Fruit fly (Drosophila melanogaster) whole organism, prepupa: ENCODE measurements around the gene Men-b.
A peak's percentile ranks its signal among the peaks of the same experiment; 100 is the strongest.

ENCODE experiments used
- Blimp-1 ChIP-seq: fragments of 200-800 bp; sonication (Bioruptor generic); optimal IDR thresholded peaks from 3 replicates; lab custom pipeline; 2017; ENCODE audit warnings: missing biosample characterization, missing genetic modification characterization, mild to moderate bottlenecking, moderate library complexity, missing genetic modification reagents
- CG10631 ChIP-seq: fragments of 200-800 bp; sonication (Bioruptor generic); optimal IDR thresholded peaks from 2 replicates; lab custom pipeline; 2016; ENCODE audit warnings: missing biosample characterization, missing genetic modification characterization
- CG10669 ChIP-seq: fragments of 200-800 bp; sonication (Bioruptor generic); optimal IDR thresholded peaks from 3 replicates; lab custom pipeline; 2018; ENCODE audit warnings: missing biosample characterization, mild to moderate bottlenecking, missing genetic modification characterization, moderate library complexity
- CG11762 ChIP-seq: fragments of 200-800 bp; sonication (Bioruptor generic); optimal IDR thresholded peaks from 3 replicates; lab custom pipeline; 2016; ENCODE audit warnings: missing biosample characterization, missing genetic modification characterization; ENCODE audit not compliant: insufficient read depth
- CG1621 ChIP-seq: fragments of 200-800 bp; sonication (Bioruptor generic); optimal IDR thresholded peaks from 3 replicates; lab custom pipeline; 2018; ENCODE audit warnings: missing biosample characterization, mild to moderate bottlenecking, missing genetic modification characterization
- CG3032 ChIP-seq: fragments of 200-800 bp; optimal IDR thresholded peaks from 2 replicates; lab custom pipeline; 2019; ENCODE audit warnings: missing biosample characterization, mild to moderate bottlenecking, missing genetic modification characterization, moderate library complexity
- CG31627 ChIP-seq: fragments of 200-800 bp; sonication (Bioruptor generic); optimal IDR thresholded peaks from 3 replicates; lab custom pipeline; 2016; ENCODE audit warnings: missing biosample characterization, missing genetic modification characterization
- CG34406 ChIP-seq: fragments of 200-800 bp; sonication (Bioruptor generic); optimal IDR thresholded peaks from 3 replicates; lab custom pipeline; 2016; ENCODE audit warnings: missing biosample characterization, missing genetic modification characterization
- CG3919 ChIP-seq: fragments of 200-800 bp; sonication (Bioruptor generic); optimal IDR thresholded peaks from 3 replicates; lab custom pipeline; 2016; ENCODE audit warnings: missing biosample characterization, missing genetic modification characterization
- CG4318 ChIP-seq: fragments of 200-800 bp; sonication (Bioruptor generic); optimal IDR thresholded peaks from 3 replicates; lab custom pipeline; 2017; ENCODE audit warnings: missing biosample characterization, mild to moderate bottlenecking, missing genetic modification characterization
- CG6163 ChIP-seq: fragments of 200-800 bp; sonication (Bioruptor generic); IDR thresholded peaks from 3 replicates; pipeline ENCODE4 v1.3.6; 2022; ENCODE audit warnings: missing biosample characterization, missing genetic modification characterization
- CG6276 ChIP-seq: fragments of 200-800 bp; sonication (Bioruptor generic); optimal IDR thresholded peaks from 2 replicates; lab custom pipeline; 2017; ENCODE audit warnings: missing biosample characterization, mild to moderate bottlenecking, missing genetic modification characterization
- CG6854 ChIP-seq: fragments of 200-800 bp; sonication (Bioruptor generic); optimal IDR thresholded peaks from 2 replicates; lab custom pipeline; 2017; ENCODE audit warnings: missing biosample characterization, mild to moderate bottlenecking, missing genetic modification characterization
- CG8119 ChIP-seq: fragments of 200-800 bp; sonication (Bioruptor generic); IDR thresholded peaks from 3 replicates; pipeline ENCODE4 v1.3.6; 2022; ENCODE audit warnings: missing biosample characterization, missing genetic modification characterization
- CG8319 ChIP-seq: fragments of 200-800 bp; sonication (Bioruptor generic); optimal IDR thresholded peaks from 3 replicates; lab custom pipeline; 2016; ENCODE audit warnings: missing biosample characterization, missing genetic modification characterization
- CG8632 ChIP-seq: fragments of 200-800 bp; sonication (Bioruptor generic); optimal IDR thresholded peaks from 3 replicates; lab custom pipeline; 2016; ENCODE audit warnings: missing biosample characterization, missing genetic modification characterization
- Eip78C ChIP-seq: fragments of 200-800 bp; sonication (Bioruptor generic); peaks from one replicate; lab custom pipeline; 2016; ENCODE audit warnings: missing biosample characterization, missing genetic modification characterization
- Eip93F ChIP-seq: fragments of 200-800 bp; sonication (Bioruptor generic); optimal IDR thresholded peaks from 2 replicates; lab custom pipeline; 2016; ENCODE audit warnings: missing biosample characterization, mild to moderate bottlenecking, missing genetic modification characterization
- Ets21C ChIP-seq: fragments of 200-800 bp; sonication (Bioruptor generic); optimal IDR thresholded peaks from 3 replicates; lab custom pipeline; 2016; ENCODE audit warnings: missing biosample characterization, missing genetic modification characterization
- Ets96B ChIP-seq: fragments of 200-800 bp; optimal IDR thresholded peaks from 2 replicates; lab custom pipeline; 2019; ENCODE audit warnings: missing biosample characterization, mild to moderate bottlenecking, missing genetic modification characterization, moderate library complexity
- Gug ChIP-seq: fragments of 200-800 bp; sonication (Bioruptor generic); IDR thresholded peaks from 2 replicates; pipeline ENCODE4 v1.3.6; 2022; ENCODE audit warnings: missing biosample characterization, missing genetic modification characterization
- Lpt ChIP-seq: fragments of 200-800 bp; sonication (Bioruptor generic); optimal IDR thresholded peaks from 3 replicates; lab custom pipeline; 2016; ENCODE audit warnings: missing biosample characterization, missing genetic modification characterization
- Met ChIP-seq: fragments of 200-800 bp; sonication (Bioruptor generic); optimal IDR thresholded peaks from 3 replicates; lab custom pipeline; 2016; ENCODE audit warnings: missing biosample characterization, missing genetic modification characterization
- OdsH ChIP-seq: fragments of 200-800 bp; sonication (Bioruptor generic); optimal IDR thresholded peaks from 3 replicates; lab custom pipeline; 2016; ENCODE audit warnings: missing biosample characterization, missing genetic modification characterization
- Smox ChIP-seq: fragments of 200-800 bp; sonication (Bioruptor generic); optimal IDR thresholded peaks from 3 replicates; lab custom pipeline; 2016; ENCODE audit warnings: missing biosample characterization, missing genetic modification characterization
- Sox14 ChIP-seq: fragments of 200-800 bp; sonication (Bioruptor generic); optimal IDR thresholded peaks from 3 replicates; lab custom pipeline; 2016; ENCODE audit warnings: missing biosample characterization, missing genetic modification characterization
- Sox15 ChIP-seq: fragments of 200-800 bp; sonication (Bioruptor generic); optimal IDR thresholded peaks from 3 replicates; lab custom pipeline; 2016; ENCODE audit warnings: missing biosample characterization, missing genetic modification characterization
- achi ChIP-seq: fragments of 200-800 bp; sonication (Bioruptor generic); optimal IDR thresholded peaks from 3 replicates; lab custom pipeline; 2016; ENCODE audit warnings: missing biosample characterization, missing genetic modification characterization
- acj6 ChIP-seq: fragments of 200-800 bp; sonication (Bioruptor generic); optimal IDR thresholded peaks from 3 replicates; lab custom pipeline; 2016; ENCODE audit warnings: missing biosample characterization, missing genetic modification characterization
- cyc ChIP-seq: fragments of 200-800 bp; sonication (Bioruptor generic); optimal IDR thresholded peaks from 3 replicates; lab custom pipeline; 2016; ENCODE audit warnings: missing biosample characterization, missing genetic modification characterization
- eg ChIP-seq: fragments of 200-800 bp; sonication (Bioruptor generic); IDR thresholded peaks from 3 replicates; pipeline ENCODE4 v1.3.6; 2022; ENCODE audit warnings: missing biosample characterization, missing genetic modification characterization
- esn ChIP-seq: fragments of 200-800 bp; sonication (Bioruptor generic); optimal IDR thresholded peaks from 2 replicates; lab custom pipeline; 2016; ENCODE audit warnings: missing biosample characterization, mild to moderate bottlenecking, missing genetic modification characterization, moderate library complexity
- fd59A ChIP-seq: fragments of 200-800 bp; sonication (Bioruptor generic); optimal IDR thresholded peaks from 2 replicates; lab custom pipeline; 2017; ENCODE audit warnings: missing biosample characterization, mild to moderate bottlenecking, missing genetic modification characterization, missing genetic modification reagents
- fd85E ChIP-seq: fragments of 200-800 bp; sonication (Bioruptor generic); optimal IDR thresholded peaks from 3 replicates; lab custom pipeline; 2016; ENCODE audit warnings: missing biosample characterization, missing genetic modification characterization
- fkh ChIP-seq: fragments of 200-800 bp; sonication (Bioruptor generic); optimal IDR thresholded peaks from 3 replicates; lab custom pipeline; 2017; ENCODE audit warnings: missing biosample characterization, mild to moderate bottlenecking, missing genetic modification characterization, moderate library complexity
- lz ChIP-seq: fragments of 200-800 bp; sonication (Bioruptor generic); optimal IDR thresholded peaks from 3 replicates; lab custom pipeline; 2016; ENCODE audit warnings: missing biosample characterization, missing genetic modification characterization
- pdm3 ChIP-seq: fragments of 200-800 bp; sonication (Bioruptor generic); optimal IDR thresholded peaks from 3 replicates; lab custom pipeline; 2016; ENCODE audit warnings: missing biosample characterization, missing genetic modification characterization
- spab ChIP-seq: fragments of 200-800 bp; sonication (Bioruptor generic); optimal IDR thresholded peaks from 2 replicates; lab custom pipeline; 2017; ENCODE audit warnings: missing biosample characterization, mild to moderate bottlenecking, missing genetic modification characterization, missing genetic modification reagents
- ss ChIP-seq, 2 experiments: fragments of 200-800 bp; sonication (Bioruptor generic); optimal IDR thresholded peaks; 2 replicates in 1 of 2; 3 replicates in 1 of 2; lab custom pipeline; 2017 to 2018; ENCODE audit warnings: mild to moderate bottlenecking in 2 of 2, missing biosample characterization in 2 of 2, missing genetic modification characterization in 2 of 2, moderate library complexity in 1 of 2
- topi ChIP-seq: fragments of 200-800 bp; sonication (Bioruptor generic); optimal IDR thresholded peaks from 3 replicates; lab custom pipeline; 2016; ENCODE audit warnings: missing biosample characterization, missing genetic modification characterization
- vri ChIP-seq: fragments of 200-800 bp; sonication (Bioruptor generic); optimal IDR thresholded peaks from 3 replicates; lab custom pipeline; 2016; ENCODE audit warnings: missing biosample characterization, mild to moderate bottlenecking, missing genetic modification characterization

Gene Men-b

DNA sequence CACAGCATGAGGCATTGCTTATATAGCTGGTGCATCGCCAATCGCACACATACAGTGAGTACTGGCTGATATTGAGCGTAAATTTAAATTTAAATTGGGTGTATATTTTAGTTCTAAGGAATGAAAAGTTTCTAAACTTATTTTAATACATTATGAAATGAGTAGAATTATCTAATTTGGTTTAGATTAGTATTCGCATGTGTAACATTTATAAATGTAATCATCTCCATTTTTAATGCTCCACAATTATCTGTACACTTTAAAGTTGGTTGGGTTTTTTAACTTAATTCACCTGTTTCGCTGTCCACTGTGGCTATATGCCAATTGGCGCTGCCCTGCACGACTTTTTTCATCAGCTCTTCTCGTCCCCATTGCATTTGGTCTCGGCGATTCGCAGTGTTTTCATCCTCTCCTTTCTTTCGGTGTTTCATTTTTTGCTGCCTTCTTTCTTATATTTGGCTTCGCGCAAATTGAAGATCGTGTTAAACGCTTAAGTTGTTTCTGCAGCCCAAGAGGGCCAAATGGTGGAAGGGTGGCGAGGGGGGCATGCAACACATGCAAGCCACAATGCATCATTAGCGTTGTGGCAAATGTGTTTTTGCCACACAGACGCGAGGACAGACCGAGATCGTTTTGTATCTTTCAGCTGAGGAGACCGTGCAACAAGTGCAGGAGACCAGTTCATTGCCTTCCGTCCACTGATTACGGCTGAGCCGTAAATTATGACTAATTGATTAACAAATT is 50.2 kb downstream of the Men-b start (continued):
- TF ChIP-seq vri, result peak; percentile 44
- peak; percentile 69 for TF ChIP-seq CG8119 (GFP tag; lab: Robert Waterston, UW)
- no peak for TF ChIP-seq CG6276 (GFP tag; lab: Kevin White, UChicago)
- TF ChIP-seq lz (GFP tag; lab: Kevin White, UChicago), result peak; percentile 55
- peak; percentile 44 for TF ChIP-seq Blimp-1
- TF ChIP-seq Met (GFP tag; lab: Kevin White, UChicago), result peak; percentile 82
- peak; percentile 43 for TF ChIP-seq Lpt (GFP tag; lab: Kevin White, UChicago)
- TF ChIP-seq Gug (GFP tag; lab: Robert Waterston, UW), result no peak
- peak; percentile 32 for TF ChIP-seq Sox14 (GFP tag; lab: Kevin White, UChicago)
- TF ChIP-seq CG8319, result peak; percentile 37
- TF ChIP-seq CG3032 (tag; lab: Kevin White, UChicago), result peak; percentile 90
- peak; percentile 37 for TF ChIP-seq fd85E (GFP tag; lab: Kevin White, UChicago)
- TF ChIP-seq CG3919 (GFP tag; lab: Kevin White, UChicago), result peak; percentile 75
- TF ChIP-seq pdm3 (GFP tag; lab: Kevin White, UChicago), result peak; percentile 43
- TF ChIP-seq CG31627 (GFP tag; lab: Kevin White, UChicago), result peak; percentile 33
- TF ChIP-seq CG1621 (tag; lab: Kevin White, UChicago), result peak; percentile 12
- TF ChIP-seq Sox15 (GFP tag; lab: Kevin White, UChicago), result peak; percentile 35
- TF ChIP-seq CG34406, result peak; percentile 65
- TF ChIP-seq CG4318 (GFP tag; lab: Kevin White, UChicago), result peak; percentile 11
- TF ChIP-seq Ets21C (GFP tag; lab: Kevin White, UChicago), result peak; percentile 18

DNA sequence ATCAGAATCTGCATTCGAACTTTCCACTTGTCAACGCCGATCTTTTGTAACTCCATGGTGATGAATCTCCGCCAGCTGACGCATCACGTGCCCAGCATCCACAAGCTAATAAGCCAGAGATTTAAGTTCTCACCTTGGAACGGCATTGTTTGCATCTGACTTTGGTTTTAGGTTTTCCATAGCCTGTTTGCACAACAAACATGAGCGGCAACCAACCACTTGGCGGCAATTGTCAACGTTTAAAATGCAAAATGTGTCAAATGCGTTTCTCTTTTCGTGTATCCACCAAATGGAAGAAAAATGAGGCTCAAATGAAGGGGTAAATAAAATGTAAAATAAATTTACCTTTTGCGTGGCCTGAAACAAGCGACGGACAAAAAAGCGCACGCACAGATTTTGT is 50.9 kb downstream of the Men-b start:
- TF ChIP-seq fkh (peak; percentile 34), CG8319 (no peak), CG3032 (tag; lab: Kevin White, UChicago) (no peak), CG8632 (GFP tag; lab: Kevin White, UChicago) (no peak)

DNA sequence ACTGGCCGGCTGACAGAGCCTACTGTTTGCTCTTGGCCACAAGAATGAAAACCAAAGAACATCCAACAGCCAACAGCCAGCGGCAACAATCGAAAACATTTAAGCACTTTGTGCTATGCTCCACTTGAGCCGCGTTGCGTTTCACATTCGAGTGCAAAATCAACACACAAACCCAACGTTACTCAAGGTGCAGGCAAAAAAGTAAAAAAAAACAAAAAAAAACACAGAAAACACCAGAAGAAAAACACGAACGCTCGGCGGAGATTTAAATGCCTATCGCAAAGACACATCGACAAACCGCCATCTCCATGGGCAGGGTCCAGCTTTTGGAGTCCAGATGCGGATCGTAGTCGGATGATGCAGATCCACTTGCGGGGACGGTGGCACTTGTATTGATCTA is 52.4 kb downstream of the Men-b start:
- TF ChIP-seq Eip78C (GFP tag; lab: Kevin White, UChicago) (peak; percentile 60), fd85E (GFP tag; lab: Kevin White, UChicago) (no peak), ss (GFP tag; optimal IDR thresholded peaks at IDR 0.05; lab: Kevin White, UChicago) (peak in 1 of 2 experiments; percentile 60)

DNA sequence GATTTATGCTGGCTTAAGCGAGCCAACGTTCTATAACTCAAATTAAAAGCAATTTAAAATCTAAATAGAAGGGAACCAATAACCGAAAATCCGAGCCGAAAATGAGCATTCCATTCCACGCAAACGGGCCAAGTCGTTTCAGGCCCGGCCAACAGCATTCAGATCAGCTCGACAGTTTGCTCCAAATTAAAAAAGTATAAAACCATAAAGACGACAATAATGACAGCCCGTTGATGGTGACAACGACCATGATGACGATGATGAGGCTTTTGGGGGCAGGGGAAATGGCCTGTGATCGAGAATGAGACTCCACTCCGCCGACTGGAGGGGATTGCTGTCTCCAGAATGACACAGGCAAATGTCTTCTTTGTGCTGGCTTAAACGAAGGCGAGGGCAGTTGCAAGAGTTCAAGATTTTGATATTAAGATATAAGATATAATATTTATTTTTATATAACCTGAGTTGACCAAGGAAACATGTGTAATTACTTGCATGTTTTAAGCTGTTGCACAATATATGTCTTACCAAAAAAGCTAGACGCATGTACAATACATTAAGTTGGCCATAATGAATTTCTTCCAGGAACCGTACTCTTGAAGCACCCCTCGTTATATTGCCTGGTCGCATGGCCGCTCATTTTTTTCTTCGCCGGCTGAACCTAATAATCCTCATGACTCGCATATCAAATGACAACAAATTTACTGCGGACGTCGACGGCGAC is 53.4 kb downstream of the Men-b start:
- peak; percentile 51 for TF ChIP-seq CG8632 (GFP tag; lab: Kevin White, UChicago)
- TF ChIP-seq achi (GFP tag; lab: Kevin White, UChicago), result peak; percentile 41
- TF ChIP-seq acj6, result peak; percentile 26
- no peak for TF ChIP-seq Eip93F (GFP tag; lab: Kevin White, UChicago)
- peak; percentile 43 for TF ChIP-seq CG3919 (GFP tag; lab: Kevin White, UChicago)
- TF ChIP-seq Gug (GFP tag; lab: Robert Waterston, UW), result no peak
- no peak for TF ChIP-seq CG6163 (GFP tag; lab: Robert Waterston, UW)
- TF ChIP-seq esn, result peak; percentile 20
- TF ChIP-seq cyc (GFP tag; lab: Kevin White, UChicago), result peak; percentile 32
- TF ChIP-seq CG8319, result no peak
- peak; percentile 61 for TF ChIP-seq Eip78C (GFP tag; lab: Kevin White, UChicago)
- peak; percentile 12 for TF ChIP-seq OdsH (GFP tag; lab: Kevin White, UChicago)
- peak; percentile 42 for TF ChIP-seq fd59A (GFP tag; lab: Kevin White, UChicago)
- peak; percentile 60 for TF ChIP-seq CG10669
- TF ChIP-seq vri, result no peak
- TF ChIP-seq spab (GFP tag; lab: Kevin White, UChicago), result peak; percentile 49
- TF ChIP-seq fkh, result no peak
- TF ChIP-seq CG6854 (GFP tag; lab: Kevin White, UChicago), result peak; percentile 20
- TF ChIP-seq ss (GFP tag; optimal IDR thresholded peaks at IDR 0.05; lab: Kevin White, UChicago), result peak in 1 of 2 experiments; percentile 10
- peak; percentile 35 for TF ChIP-seq CG34406
- peak; percentile 23 for TF ChIP-seq CG11762 (GFP tag; lab: Kevin White, UChicago)
- no peak for TF ChIP-seq CG1621 (tag; lab: Kevin White, UChicago)
- TF ChIP-seq Ets96B (tag; lab: Kevin White, UChicago), result peak; percentile 74
- peak; percentile 11 for TF ChIP-seq Smox
- peak; percentile 32 for TF ChIP-seq Met (GFP tag; lab: Kevin White, UChicago)
- 0 out of 3 replicates have a peak, but pooled peaks have one; percentile 21 for TF ChIP-seq CG8119 (GFP tag; lab: Robert Waterston, UW)
- TF ChIP-seq eg (GFP tag; lab: Robert Waterston, UW), result no peak
- TF ChIP-seq Blimp-1, result peak; percentile 20
- peak; percentile 21 for TF ChIP-seq CG10631 (GFP tag; lab: Kevin White, UChicago)
- peak; percentile 30 for TF ChIP-seq topi (GFP tag; lab: Kevin White, UChicago)
